Worm (Caenorhabditis elegans) whole organism, late embryonic: Measurements from ENCODE around the gene yif-1.

Source experiments
- ets-4 ChIP-seq: sonication (generic microtip); optimal IDR thresholded peaks from 2 replicates; lab custom pipeline; 2016; ENCODE audit warnings: missing genetic modification characterization, missing compliant biosample characterization
- hlh-6 ChIP-seq: sonication (generic microtip); optimal IDR thresholded peaks from 2 replicates; lab custom pipeline; 2016; ENCODE audit warnings: missing genotype, missing genetic modification characterization, missing compliant biosample characterization

ce11 chrV:10075441-10075840 lies 20.7 kb upstream of the yif-1 start, which contains the start of gene F57A8.7:
- TF ChIP-seq hlh-6 (tag; lab: Kevin White, UChicago) (no peak), ets-4 (tag; lab: Kevin White, UChicago) (no peak)
